Fruit fly (Drosophila melanogaster): ENCODE results near the gene PGRP-SA.
A peak's percentile ranks its signal among the peaks of the same experiment; 100 is the strongest.

The PGRP-SA gene

DNA sequence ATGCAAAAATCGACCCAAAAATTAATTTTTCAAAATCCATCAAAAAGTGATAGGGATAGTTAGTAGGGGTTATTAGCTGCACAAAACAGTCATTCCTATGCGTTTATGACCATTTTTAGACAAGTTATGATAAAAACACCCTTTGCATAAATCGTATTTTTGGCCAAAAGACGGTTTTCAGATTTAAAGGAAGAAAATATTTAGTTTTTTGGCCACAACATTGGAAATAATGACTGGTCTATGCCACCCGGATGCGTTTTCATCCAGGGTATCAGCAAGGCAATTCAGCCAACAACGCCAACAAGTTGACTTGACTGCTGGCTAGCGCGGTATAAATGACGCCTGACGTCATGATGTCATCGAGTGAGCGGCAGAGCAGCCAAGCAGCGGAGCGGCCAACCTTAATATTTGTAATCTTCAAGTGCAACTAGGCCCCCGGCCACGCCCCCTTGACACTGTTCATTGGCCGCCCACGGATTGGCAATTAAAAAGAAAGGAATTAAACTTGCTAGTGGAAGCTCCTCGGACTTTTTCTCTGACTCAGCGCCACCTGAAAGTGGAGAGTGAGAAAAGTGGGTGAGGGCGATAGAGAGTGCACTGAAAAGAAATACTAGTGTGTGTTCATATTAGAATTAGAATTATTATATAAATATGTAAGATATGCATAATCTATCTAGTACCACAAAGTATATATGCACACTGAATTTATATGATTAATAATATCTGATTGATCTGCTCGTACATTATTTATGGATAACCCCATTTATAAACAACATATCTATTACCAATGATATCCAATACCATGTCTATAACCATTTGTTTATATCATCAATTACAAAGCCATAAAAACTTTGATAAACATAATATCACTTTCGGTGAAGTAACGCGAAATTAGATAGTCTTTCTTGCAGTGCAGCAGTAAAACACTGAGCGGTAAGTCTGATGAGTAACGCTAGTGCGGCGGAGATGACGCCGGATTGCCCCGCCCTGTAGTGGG is 1.4 kb upstream of the PGRP-SA start (continued):
- TF ChIP-seq TFAM (GFP tag; optimal IDR thresholded peaks at IDR 0.05) (no peak), CG18262 (tag; optimal IDR thresholded peaks at IDR 0.05) (peak; percentile 87), CG14860 (GFP tag; IDR thresholded peaks at IDR 0.05; ENCODE audit: partially characterized antibody) (no peak), HHEX (GFP tag; optimal IDR thresholded peaks at IDR 0.05) (peak; percentile 85), gcm2 (GFP tag; optimal IDR thresholded peaks at IDR 0.05) (no peak), mirr (GFP tag; optimal IDR thresholded peaks at IDR 0.05) (peak; percentile 13), mam (GFP tag; optimal IDR thresholded peaks at IDR 0.05) (peak; percentile 58), fd64A (GFP tag; optimal IDR thresholded peaks at IDR 0.05) (peak; percentile 6), CG4854 (GFP tag; optimal IDR thresholded peaks at IDR 0.05) (peak; percentile 11), CG15514 (GFP tag; optimal IDR thresholded peaks at IDR 0.05) (peak; percentile 76), usp (GFP tag; optimal IDR thresholded peaks at IDR 0.05) (no peak), D19B (GFP tag; optimal IDR thresholded peaks at IDR 0.05) (peak; percentile 62), lilli (GFP tag; optimal IDR thresholded peaks at IDR 0.05) (peak; percentile 66), CG18619 (GFP tag; optimal IDR thresholded peaks at IDR 0.05) (peak; percentile 87), phol (tag; optimal IDR thresholded peaks at IDR 0.05) (peak; percentile 86), CG6791 (GFP tag; IDR thresholded peaks at IDR 0.05; ENCODE audit: partially characterized antibody) (no peak), schlank (tag; optimal IDR thresholded peaks at IDR 0.05) (peak; percentile 19), Hmr (GFP tag; optimal IDR thresholded peaks at IDR 0.05) (peak; percentile 88), psq (GFP tag; optimal IDR thresholded peaks at IDR 0.05) (peak; percentile 41), klu (GFP tag; IDR thresholded peaks at IDR 0.05) (peak; percentile 55; the same call in 1 of the 2 replicates), Optix (GFP tag; IDR thresholded peaks at IDR 0.05) (no peak), B-H2 (GFP tag; optimal IDR thresholded peaks at IDR 0.05) (peak; percentile 55), aop (GFP tag; IDR thresholded peaks at IDR 0.05) (no peak), slbo (GFP tag; IDR thresholded peaks at IDR 0.05) (peak; percentile 68), CG11398 (GFP tag; optimal IDR thresholded peaks at IDR 0.05) (no peak), cg (GFP tag; optimal IDR thresholded peaks at IDR 0.05) (no peak), CG4730 (GFP tag; IDR thresholded peaks at IDR 0.05) (peak; percentile 39; the same call in 1 of the 2 replicates), Nf-YA (GFP tag; IDR thresholded peaks at IDR 0.05) (no peak), amos (GFP tag; IDR thresholded peaks at IDR 0.05; ENCODE audit: partially characterized antibody) (no peak), CG43689 (GFP tag; IDR thresholded peaks at IDR 0.05) (no peak), CTCF (GFP tag; optimal IDR thresholded peaks at IDR 0.05) (peak; percentile 19), CG2199 (GFP tag; IDR thresholded peaks at IDR 0.05) (no peak), CG2875 (GFP tag; optimal IDR thresholded peaks at IDR 0.05) (peak; percentile 67), gsb-n (tag; optimal IDR thresholded peaks at IDR 0.05) (peak; percentile 64), CG10959 (GFP tag; IDR thresholded peaks at IDR 0.05) (no peak), Elba2 (GFP tag; optimal IDR thresholded peaks at IDR 0.05) (no peak), CG5245 (GFP tag; optimal IDR thresholded peaks at IDR 0.05) (peak; percentile 64), lmd (GFP tag; IDR thresholded peaks at IDR 0.05) (peak; percentile 75), pb (GFP tag; optimal IDR thresholded peaks at IDR 0.05) (no peak), wdn (GFP tag; IDR thresholded peaks at IDR 0.05) (peak; percentile 38; the same call in 1 of the 2 replicates), Camta (GFP tag; optimal IDR thresholded peaks at IDR 0.05) (peak; percentile 8), btn (GFP tag; optimal IDR thresholded peaks at IDR 0.05) (no peak), CG8089 (GFP tag; optimal IDR thresholded peaks at IDR 0.05) (no peak), YL-1 (GFP tag; optimal IDR thresholded peaks at IDR 0.05) (peak; percentile 39), CG11085 (GFP tag; IDR thresholded peaks at IDR 0.05) (peak; percentile 57; the same call in 1 of the 2 replicates), az2 (GFP tag; optimal IDR thresholded peaks at IDR 0.05) (peak; percentile 77), Ssrp (tag; optimal IDR thresholded peaks at IDR 0.05) (peak; percentile 85), Xbp1 (GFP tag; optimal IDR thresholded peaks at IDR 0.05) (peak; percentile 77), stwl (tag; optimal IDR thresholded peaks at IDR 0.05) (no peak)
